Worm (Caenorhabditis elegans) whole organism, young adult: Measurements from ENCODE around the gene F58B4.5.

ENCODE experiments used
- atf-7 ChIP-seq: sonication (generic microtip); optimal IDR thresholded peaks from 2 replicates; lab custom pipeline; 2017; ENCODE audit warnings: mild to moderate bottlenecking, missing genetic modification characterization, missing compliant biosample characterization
- athp-1 ChIP-seq: sonication (generic microtip); optimal IDR thresholded peaks from 2 replicates; lab custom pipeline; 2017; ENCODE audit warnings: mild to moderate bottlenecking, missing genetic modification characterization, missing compliant biosample characterization
- cebp-1 ChIP-seq, 2 experiments: fragments of 200-800 bp in 1 of 2; sonication (Bioruptor generic) in 1 of 2; sonication (generic microtip) in 1 of 2; IDR thresholded peaks in 1 of 2; optimal IDR thresholded peaks in 1 of 2; 2 replicates each; pipeline versions ENCODE4 v1.3.6 to Lab custom; 2017 to 2022; ENCODE audit warnings: missing compliant biosample characterization in 2 of 2, missing genetic modification characterization in 2 of 2, mild to moderate bottlenecking in 1 of 2, missing genetic modification reagents in 1 of 2, moderate library complexity in 1 of 2
- madf-3 ChIP-seq: fragments of 200-800 bp; sonication (Bioruptor generic); IDR thresholded peaks from 2 replicates; pipeline ENCODE4 v1.3.6; 2022; ENCODE audit warnings: missing genetic modification reagents, missing genetic modification characterization, missing compliant biosample characterization
- rec-8 ChIP-seq, 2 experiments: sonication (generic microtip); optimal IDR thresholded peaks; 2 replicates each; lab custom pipeline; 2016; ENCODE audit warnings: mild to moderate bottlenecking in 2 of 2, missing genetic modification characterization in 2 of 2, missing genetic modification reagents in 2 of 2, missing genotype in 2 of 2, missing biosample characterization in 1 of 2, missing compliant biosample characterization in 1 of 2, moderate library complexity in 1 of 2

ce11 chrV:10965501-10965900 lies 33.0 kb downstream of the F58B4.5 start, which contains the start of the genes ctf-4 and eef-1G:
- TF ChIP-seq atf-7 (tag; lab: Kevin White, UChicago) (peak; percentile 83), athp-1 (peak; percentile 79), madf-3 (GFP tag; lab: Robert Waterston, UW) (peak; percentile 90), rec-8 (tag; optimal IDR thresholded peaks at IDR 0.05; lab: Kevin White, UChicago) (no peak), cebp-1 (GFP tag; IDR thresholded peaks at IDR 0.05; lab: Robert Waterston, UW) (peak; percentile 61; the same call in 1 of the 2 replicates), cebp-1 (tag; optimal IDR thresholded peaks at IDR 0.05; lab: Kevin White, UChicago) (peak; percentile 88)
